Fruit fly (Drosophila melanogaster) whole organism, embryonic: ENCODE data around the gene Sptr.

Experiments used
- Abd-B ChIP-seq: fragments of 200-800 bp; sonication (Bioruptor generic); optimal IDR thresholded peaks from 2 replicates; lab custom pipeline; 2018; ENCODE audit warnings: missing biosample characterization, mild to moderate bottlenecking, missing genetic modification characterization, moderate library complexity
- Ada2b ChIP-seq: fragments of 200-800 bp; sonication (Bioruptor generic); IDR thresholded peaks from 2 replicates; pipeline ENCODE4 v1.3.6; 2022; ENCODE audit warnings: missing biosample characterization, missing genetic modification characterization
- CG11695 ChIP-seq: fragments of 200-800 bp; sonication (Bioruptor generic); IDR thresholded peaks from 3 replicates; pipeline ENCODE4 v1.3.6; 2022; ENCODE audit warnings: missing biosample characterization, missing genetic modification characterization
- CG30403 ChIP-seq: fragments of 200-800 bp; sonication (Bioruptor generic); optimal IDR thresholded peaks from 3 replicates; lab custom pipeline; 2016; ENCODE audit warnings: missing biosample characterization, missing genetic modification characterization
- CG8290 ChIP-seq, 3 experiments: fragments of 200-800 bp; sonication (Bioruptor generic); optimal IDR thresholded peaks; 2 replicates each; lab custom pipeline; 2016 to 2019; ENCODE audit warnings: missing biosample characterization in 3 of 3, missing genetic modification characterization in 3 of 3, mild to moderate bottlenecking in 2 of 3, moderate library complexity in 1 of 3
- Rfx ChIP-seq: fragments of 200-800 bp; sonication (Bioruptor generic); IDR thresholded peaks from 2 replicates; pipeline ENCODE4 v1.3.6; 2022; ENCODE audit warnings: missing biosample characterization, missing genetic modification characterization
- Rx ChIP-seq: fragments of 200-800 bp; sonication (Bioruptor generic); IDR thresholded peaks from 2 replicates; pipeline ENCODE4 v1.3.6; 2022; ENCODE audit warnings: missing biosample characterization, missing genetic modification characterization
- fd102C ChIP-seq: fragments of 200-800 bp; sonication (Bioruptor generic); optimal IDR thresholded peaks from 2 replicates; lab custom pipeline; 2018; ENCODE audit warnings: missing biosample characterization, mild to moderate bottlenecking, missing genetic modification characterization, moderate library complexity
- gce ChIP-seq: fragments of 200-800 bp; sonication (Bioruptor generic); IDR thresholded peaks from 3 replicates; pipeline ENCODE4 v1.3.6; 2022; ENCODE audit warnings: missing biosample characterization, missing genetic modification characterization
- pan ChIP-seq, 4 experiments: fragments of >200 bp in 3 of 4; fragments of 200-800 bp in 1 of 4; sonication (Bioruptor generic) in 1 of 4; optimal IDR thresholded peaks in 3 of 4; IDR thresholded peaks in 1 of 4; 2 replicates each; pipeline versions ENCODE4 v1.3.6 to Lab custom; 2017 to 2022; ENCODE audit warnings: missing biosample characterization in 2 of 4, missing genetic modification characterization in 2 of 4, mixed read lengths in 1 of 4
- pnt ChIP-seq: fragments of 200-800 bp; sonication (Bioruptor generic); optimal IDR thresholded peaks from 3 replicates; lab custom pipeline; 2016; ENCODE audit warnings: missing biosample characterization, missing genetic modification characterization
- zf30C ChIP-seq: fragments of 200-800 bp; sonication (Bioruptor generic); optimal IDR thresholded peaks from 3 replicates; lab custom pipeline; 2018; ENCODE audit warnings: missing biosample characterization, mild to moderate bottlenecking, missing genetic modification characterization

DNA sequence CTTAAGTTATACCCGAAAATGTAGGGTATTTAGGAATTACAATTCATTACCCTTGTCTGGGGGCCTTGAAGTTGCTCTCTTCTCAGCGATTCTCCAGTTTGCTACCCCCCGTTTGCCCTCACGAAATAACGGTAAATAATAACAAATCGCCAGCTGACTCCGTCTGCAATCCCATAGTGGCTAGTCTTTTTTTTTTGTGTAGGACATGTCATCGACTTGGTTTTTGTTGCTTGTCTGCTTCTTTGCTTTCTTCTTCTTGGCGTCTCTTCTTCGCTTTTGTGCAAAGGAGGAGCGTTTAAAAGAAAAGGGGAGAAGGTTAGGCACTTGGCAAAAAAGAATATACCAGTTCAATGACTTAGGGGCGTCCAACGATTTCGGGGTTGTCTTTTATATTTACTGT lies 48.0 kb downstream of the Sptr start:
- TF ChIP-seq fd102C (GFP tag; lab: Kevin White, UChicago) (no peak), pan (optimal IDR thresholded peaks at IDR 0.05; lab: Kevin White, UChicago) (no peak), pan (GFP tag; optimal IDR thresholded peaks at IDR 0.05 in 1 of 2, IDR thresholded peaks at IDR 0.05 in 1 of 2) (no peak), Abd-B (GFP tag; lab: Kevin White, UChicago) (no peak), CG11695 (GFP tag; lab: Robert Waterston, UW) (no peak), Rx (GFP tag; lab: Robert Waterston, UW) (no peak), zf30C (GFP tag; lab: Kevin White, UChicago) (peak; percentile 57), gce (GFP tag; lab: Robert Waterston, UW) (no peak), pnt (GFP tag; lab: Kevin White, UChicago) (no peak), Rfx (GFP tag; lab: Robert Waterston, UW) (no peak), CG8290 (GFP tag; optimal IDR thresholded peaks at IDR 0.05; lab: Kevin White, UChicago) (no peak), CG8290 (tag; optimal IDR thresholded peaks at IDR 0.05; lab: Kevin White, UChicago) (no peak), CG30403 (GFP tag; lab: Kevin White, UChicago) (no peak), Ada2b (GFP tag; lab: Robert Waterston, UW) (no peak)
